Worm (Caenorhabditis elegans) whole organism, L4 larva: ENCODE data around the gene R11G1.7.

ENCODE experiments used
- D1046.2 ChIP-seq: fragments of 200-800 bp; sonication (Bioruptor generic); IDR thresholded peaks from 2 replicates; pipeline ENCODE4 v1.3.6; 2022; ENCODE audit warnings: missing genetic modification characterization, missing compliant biosample characterization
- F10B5.3 ChIP-seq: sonication (generic microtip); optimal IDR thresholded peaks from 2 replicates; lab custom pipeline; 2016; ENCODE audit warnings: mild to moderate bottlenecking, missing genetic modification characterization, missing compliant biosample characterization
- F26F4.8 ChIP-seq: fragments of 200-800 bp; sonication (Bioruptor generic); conservative IDR thresholded peaks from 2 replicates; pipeline ENCODE4 v1.3.6; 2022; ENCODE audit warnings: missing genetic modification characterization, missing compliant biosample characterization
- F37D6.2 ChIP-seq: sonication (generic microtip); optimal IDR thresholded peaks from 2 replicates; lab custom pipeline; 2016; ENCODE audit warnings: mild to moderate bottlenecking, missing genetic modification characterization, missing compliant biosample characterization
- F44E2.7 ChIP-seq: fragments of 200-800 bp; sonication (Bioruptor generic); IDR thresholded peaks from 2 replicates; pipeline ENCODE4 v2.1.2; 2022; ENCODE audit warnings: missing genetic modification characterization, missing compliant biosample characterization
- F49E8.2 ChIP-seq: sonication (generic microtip); optimal IDR thresholded peaks from 2 replicates; lab custom pipeline; 2016; ENCODE audit warnings: missing compliant biosample characterization, mild to moderate bottlenecking, missing genetic modification characterization, borderline replicate concordance
- Y105C5A.15 ChIP-seq: fragments of 200-800 bp; sonication (Bioruptor generic); IDR thresholded peaks from 2 replicates; pipeline ENCODE4 v1.3.6; 2022; ENCODE audit warnings: missing genetic modification characterization, missing compliant biosample characterization
- Y48G9A.11 ChIP-seq: fragments of 200-800 bp; sonication (Bioruptor generic); IDR thresholded peaks from 2 replicates; pipeline ENCODE4 v1.3.6; 2022; ENCODE audit warnings: missing genetic modification reagents, missing genetic modification characterization, missing compliant biosample characterization
- Y5F2A.4 ChIP-seq: fragments of 200-800 bp; sonication (Bioruptor generic); optimal IDR thresholded peaks from 2 replicates; lab custom pipeline; 2018; ENCODE audit warnings: mild to moderate bottlenecking, missing genetic modification characterization, missing compliant biosample characterization
- Y75B8A.6 ChIP-seq: fragments of 200-800 bp; sonication (Bioruptor generic); IDR thresholded peaks from 2 replicates; pipeline ENCODE4 v1.3.6; 2022; ENCODE audit warnings: missing genetic modification reagents, missing genetic modification characterization, missing compliant biosample characterization
- ZK337.2 ChIP-seq: fragments of 200-800 bp; sonication (Bioruptor generic); IDR thresholded peaks from 2 replicates; pipeline ENCODE4 v1.3.6; 2022; ENCODE audit warnings: missing genetic modification reagents, missing genetic modification characterization, missing compliant biosample characterization
- aly-2 ChIP-seq: sonication (generic microtip); optimal IDR thresholded peaks from 2 replicates; lab custom pipeline; 2018; ENCODE audit warnings: missing biosample characterization, missing genetic modification characterization
- ceh-20 ChIP-seq: fragments of 200-800 bp; sonication (Bioruptor generic); IDR thresholded peaks from 2 replicates; pipeline ENCODE4 v1.3.6; 2022; ENCODE audit warnings: missing genetic modification reagents, missing genetic modification characterization, missing compliant biosample characterization
- ceh-32 ChIP-seq: sonication (generic microtip); optimal IDR thresholded peaks from 2 replicates; lab custom pipeline; 2016; ENCODE audit warnings: mild to moderate bottlenecking, missing genetic modification characterization, missing compliant biosample characterization; ENCODE audit not compliant: poor library complexity
- ceh-82 ChIP-seq: sonication (generic microtip); optimal IDR thresholded peaks from 2 replicates; lab custom pipeline; 2017; ENCODE audit warnings: missing biosample characterization, missing genetic modification characterization
- ctbp-1 ChIP-seq: fragments of 200-800 bp; sonication (Bioruptor generic); IDR thresholded peaks from 2 replicates; pipeline ENCODE4 v1.3.6; 2022; ENCODE audit warnings: missing genetic modification reagents, missing genetic modification characterization, missing compliant biosample characterization
- daf-16 ChIP-seq, 3 experiments: sonication (generic microtip); optimal IDR thresholded peaks; 2 replicates each; lab custom pipeline; 2016 to 2017; ENCODE audit warnings: missing genetic modification characterization in 3 of 3, missing genetic modification reagents in 3 of 3, mild to moderate bottlenecking in 2 of 3, missing compliant biosample characterization in 2 of 3, missing biosample characterization in 1 of 3, moderate library complexity in 1 of 3
- daf-19 ChIP-seq: fragments of 200-800 bp; sonication (Bioruptor generic); conservative IDR thresholded peaks from 2 replicates; pipeline ENCODE4 v1.3.6; 2022; ENCODE audit warnings: missing genetic modification characterization, missing compliant biosample characterization
- dmd-6 ChIP-seq: fragments of 200-800 bp; sonication (Bioruptor generic); IDR thresholded peaks from 2 replicates; pipeline ENCODE4 v1.3.6; 2022; ENCODE audit warnings: missing genetic modification reagents, missing genetic modification characterization, missing compliant biosample characterization
- dmd-8 ChIP-seq: fragments of 200-800 bp; sonication (Bioruptor generic); IDR thresholded peaks from 2 replicates; pipeline ENCODE4 v1.3.6; 2022; ENCODE audit warnings: missing genetic modification characterization, missing compliant biosample characterization
- dmd-9 ChIP-seq: fragments of 200-800 bp; sonication (Bioruptor generic); IDR thresholded peaks from 2 replicates; pipeline ENCODE4 v1.3.6; 2022; ENCODE audit warnings: missing genetic modification reagents, missing genetic modification characterization, missing compliant biosample characterization
- dpl-1 ChIP-seq: fragments of 150-350 bp; optimal IDR thresholded peaks from 2 replicates; lab custom pipeline; 2014; ENCODE audit warnings: missing biosample characterization, missing genetic modification reagents, missing genetic modification characterization
- duxl-1 ChIP-seq: sonication (generic microtip); optimal IDR thresholded peaks from 2 replicates; lab custom pipeline; 2016; ENCODE audit warnings: mild to moderate bottlenecking, missing genetic modification characterization, moderate library complexity, missing compliant biosample characterization; ENCODE audit not compliant: poor library complexity
- egl-27 ChIP-seq: sonication (generic microtip); optimal IDR thresholded peaks from 3 replicates; lab custom pipeline; 2017; ENCODE audit warnings: missing biosample characterization, missing genetic modification reagents, missing genetic modification characterization
- fos-1 ChIP-seq: fragments of 150-350 bp; optimal IDR thresholded peaks from 2 replicates; lab custom pipeline; 2014; ENCODE audit warnings: missing biosample characterization, missing genetic modification characterization
- gei-8 ChIP-seq: fragments of 200-800 bp; sonication (Bioruptor generic); optimal IDR thresholded peaks from 2 replicates; lab custom pipeline; 2018; ENCODE audit warnings: mild to moderate bottlenecking, missing genetic modification characterization, missing compliant biosample characterization
- hif-1 ChIP-seq, 2 experiments: sonication (generic microtip); optimal IDR thresholded peaks; 2 replicates each; lab custom pipeline; 2016 to 2017; ENCODE audit warnings: missing compliant biosample characterization in 2 of 2, missing genetic modification characterization in 2 of 2, missing genetic modification reagents in 2 of 2, missing genotype in 2 of 2, mild to moderate bottlenecking in 1 of 2
- hlh-11 ChIP-seq: fragments of 200-800 bp; sonication (Bioruptor generic); optimal IDR thresholded peaks from 2 replicates; lab custom pipeline; 2018; ENCODE audit warnings: mild to moderate bottlenecking, missing genetic modification characterization, missing compliant biosample characterization
- hmg-1.1 ChIP-seq: fragments of 200-800 bp; sonication (Bioruptor generic); IDR thresholded peaks from 2 replicates; pipeline ENCODE4 v1.3.6; 2022; ENCODE audit warnings: missing genetic modification reagents, missing genetic modification characterization, missing compliant biosample characterization
- lin-1 ChIP-seq: fragments of 200-800 bp; sonication (Bioruptor generic); IDR thresholded peaks from 2 replicates; pipeline ENCODE4 v1.3.6; 2022; ENCODE audit warnings: missing genetic modification reagents, missing genetic modification characterization, missing compliant biosample characterization
- lin-38 ChIP-seq: fragments of 200-800 bp; sonication (Bioruptor generic); IDR thresholded peaks from 2 replicates; pipeline ENCODE4 v1.3.6; 2022; ENCODE audit warnings: missing genetic modification reagents, missing genetic modification characterization, missing compliant biosample characterization
- madf-5 ChIP-seq, 2 experiments: fragments of 200-800 bp; sonication (Bioruptor generic); IDR thresholded peaks; 2 replicates each; pipeline ENCODE4 v1.3.6; 2022; ENCODE audit warnings: missing compliant biosample characterization in 2 of 2, missing genetic modification characterization in 2 of 2
- madf-9 ChIP-seq: fragments of 200-800 bp; sonication (Bioruptor generic); conservative IDR thresholded peaks from 2 replicates; pipeline ENCODE4 v1.3.6; 2022; ENCODE audit warnings: missing genetic modification reagents, missing genetic modification characterization, missing compliant biosample characterization
- mdl-1 ChIP-seq, 2 experiments: fragments of 150-350 bp in 1 of 2; sonication (generic microtip) in 1 of 2; optimal IDR thresholded peaks; 2 replicates each; lab custom pipeline; 2014 to 2017; ENCODE audit warnings: missing biosample characterization in 2 of 2, missing genetic modification characterization in 2 of 2
- mep-1 ChIP-seq: fragments of 150-350 bp; sonication (generic microtip); optimal IDR thresholded peaks from 3 replicates; lab custom pipeline; 2014; ENCODE audit warnings: missing biosample characterization, missing genetic modification characterization
- mes-2 ChIP-seq: sonication (generic microtip); optimal IDR thresholded peaks from 2 replicates; lab custom pipeline; 2016; ENCODE audit warnings: missing genotype, mild to moderate bottlenecking, missing genetic modification characterization, missing compliant biosample characterization; ENCODE audit not compliant: poor library complexity, severe bottlenecking
- nhr-10 ChIP-seq: fragments of 150-350 bp; optimal IDR thresholded peaks from 2 replicates; lab custom pipeline; 2014; ENCODE audit warnings: missing biosample characterization, missing genetic modification characterization
- nhr-11 ChIP-seq: fragments of 150-350 bp; optimal IDR thresholded peaks from 2 replicates; lab custom pipeline; 2014; ENCODE audit warnings: missing biosample characterization, missing genetic modification characterization
- nhr-25 ChIP-seq: sonication (generic microtip); optimal IDR thresholded peaks from 2 replicates; lab custom pipeline; 2017; ENCODE audit warnings: missing genetic modification characterization, mild to moderate bottlenecking, missing compliant biosample characterization, antibody characterized with exemption, moderate library complexity, borderline replicate concordance; ENCODE audit not compliant: insufficient read depth
- nhr-41 ChIP-seq: fragments of 200-800 bp; sonication (Bioruptor generic); IDR thresholded peaks from 2 replicates; pipeline ENCODE4 v1.3.6; 2022; ENCODE audit warnings: missing genetic modification reagents, missing genetic modification characterization, missing compliant biosample characterization
- pha-4 ChIP-seq, 2 experiments: fragments of 150-350 bp in 1 of 2; fragments of 200-800 bp in 1 of 2; sonication (Bioruptor generic) in 1 of 2; IDR thresholded peaks in 1 of 2; optimal IDR thresholded peaks in 1 of 2; 2 replicates each; pipeline versions ENCODE4 v1.3.6 to Lab custom; 2014 to 2022; ENCODE audit warnings: missing genetic modification characterization in 2 of 2, missing genetic modification reagents in 2 of 2, missing biosample characterization in 1 of 2, missing compliant biosample characterization in 1 of 2
- pqm-1 ChIP-seq: sonication (generic microtip); optimal IDR thresholded peaks from 2 replicates; lab custom pipeline; 2017; ENCODE audit warnings: missing biosample characterization, missing genetic modification characterization
- rbr-2 ChIP-seq: sonication (generic microtip); optimal IDR thresholded peaks from 2 replicates; lab custom pipeline; 2016; ENCODE audit warnings: missing genotype, missing genetic modification characterization, missing compliant biosample characterization
- set-16 ChIP-seq: fragments of 200-800 bp; sonication (Bioruptor generic); IDR thresholded peaks from 2 replicates; pipeline ENCODE4 v1.3.6; 2022; ENCODE audit warnings: missing genetic modification reagents, missing genetic modification characterization, missing compliant biosample characterization
- snpc-4 ChIP-seq: fragments of 150-350 bp; optimal IDR thresholded peaks from 2 replicates; lab custom pipeline; 2014; ENCODE audit warnings: missing biosample characterization, missing genetic modification characterization
- spr-3 ChIP-seq: fragments of 200-800 bp; sonication (Bioruptor generic); optimal IDR thresholded peaks from 2 replicates; lab custom pipeline; 2018; ENCODE audit warnings: mild to moderate bottlenecking, missing genetic modification characterization, missing compliant biosample characterization
- unc-62 ChIP-seq, 3 experiments: fragments of 150-350 bp in 1 of 3; sonication (generic microtip); optimal IDR thresholded peaks in 2 of 3; peaks in 1 of 3; 1 replicate in 1 of 3; 2 replicates in 2 of 3; lab custom pipeline; 2014 to 2017; ENCODE audit warnings: missing biosample characterization in 3 of 3, missing genetic modification characterization in 3 of 3, missing genetic modification reagents in 3 of 3, missing genotype in 1 of 3

The R11G1.7 gene

ce11 chrX:3697623-3698022 lies 41.6 kb downstream of the R11G1.7 start:
- peak; percentile 81 for TF ChIP-seq lin-38
- peak; percentile 83; the same call in 1 of the 2 replicates for TF ChIP-seq F44E2.7 (GFP tag; lab: Robert Waterston, UW)
- peak; percentile 46 for TF ChIP-seq F10B5.3 (tag; lab: Kevin White, UChicago)
- TF ChIP-seq duxl-1, result peak; percentile 81
- peak; percentile 89 for TF ChIP-seq pha-4 (GFP tag; IDR thresholded peaks at IDR 0.05; lab: Robert Waterston, UW)
- TF ChIP-seq pha-4 (tag; optimal IDR thresholded peaks at IDR 0.05; lab: Kevin White, UChicago), result no peak
- TF ChIP-seq pqm-1 (tag; lab: Kevin White, UChicago), result no peak
- peak; percentile 73 for TF ChIP-seq rbr-2 (tag; lab: Kevin White, UChicago)
- peak; percentile 51 for TF ChIP-seq spr-3
- peak; percentile 85 for TF ChIP-seq madf-9 (GFP tag; lab: Robert Waterston, UW)
- TF ChIP-seq snpc-4, result no peak
- TF ChIP-seq lin-1, result peak; percentile 87
- TF ChIP-seq set-16 (GFP tag; lab: Robert Waterston, UW), result peak; percentile 42
- peak; percentile 93 for TF ChIP-seq ctbp-1
- peak; percentile 62; the same call in 1 of the 2 replicates for TF ChIP-seq ZK337.2 (GFP tag; lab: Robert Waterston, UW)
- TF ChIP-seq hif-1 (tag; optimal IDR thresholded peaks at IDR 0.05; lab: Kevin White, UChicago), result peak in 1 of 2 experiments; percentile 62
- no peak for TF ChIP-seq ceh-82 (tag; lab: Kevin White, UChicago)
- peak; percentile 78 for TF ChIP-seq dmd-6 (GFP tag; lab: Robert Waterston, UW)
- TF ChIP-seq aly-2 (tag; lab: Kevin White, UChicago), result no peak
- TF ChIP-seq fos-1, result no peak
- TF ChIP-seq nhr-11 (tag; lab: Kevin White, UChicago), result peak; percentile 19
- peak; percentile 60 for TF ChIP-seq F37D6.2 (tag; lab: Kevin White, UChicago)
- peak in 1 of 2 experiments; percentile 99 for TF ChIP-seq unc-62 (GFP tag; optimal IDR thresholded peaks at IDR 0.05 in 1 of 2; lab: Kevin White, UChicago)
- no peak for TF ChIP-seq unc-62 (tag; optimal IDR thresholded peaks at IDR 0.05; lab: Kevin White, UChicago)
- TF ChIP-seq hmg-1.1 (GFP tag; lab: Robert Waterston, UW), result peak; percentile 96
- peak; percentile 85 for TF ChIP-seq nhr-41 (GFP tag; lab: Robert Waterston, UW)
- TF ChIP-seq F49E8.2 (tag; lab: Kevin White, UChicago), result peak; percentile 60
- TF ChIP-seq madf-5 (GFP tag; IDR thresholded peaks at IDR 0.05; lab: Robert Waterston, UW), result peak in 1 of 2 experiments; percentile 56; a peak in 1 of 4 replicates
- TF ChIP-seq egl-27 (tag; lab: Kevin White, UChicago), result no peak
- TF ChIP-seq daf-16 (GFP tag; optimal IDR thresholded peaks at IDR 0.05; lab: Kevin White, UChicago), result peak; percentile 45 to 87
- TF ChIP-seq daf-16 (tag; optimal IDR thresholded peaks at IDR 0.05; lab: Kevin White, UChicago), result peak; percentile 58
- no peak for TF ChIP-seq dpl-1 (GFP tag; lab: Kevin White, UChicago)
- TF ChIP-seq Y48G9A.11 (GFP tag; lab: Robert Waterston, UW), result peak; percentile 64; the same call in 1 of the 2 replicates
- peak; percentile 84 for TF ChIP-seq ceh-20
- peak in 1 of 2 experiments; percentile 20 for TF ChIP-seq mdl-1 (tag; optimal IDR thresholded peaks at IDR 0.05; lab: Kevin White, UChicago)
- TF ChIP-seq Y75B8A.6 (GFP tag; lab: Robert Waterston, UW), result peak; percentile 95; the same call in 1 of the 2 replicates
- TF ChIP-seq hlh-11, result peak; percentile 62
- TF ChIP-seq Y5F2A.4 (GFP tag; lab: Kevin White, UChicago), result peak; percentile 67
- peak; percentile 85 for TF ChIP-seq mes-2 (tag; lab: Kevin White, UChicago)
- peak; percentile 79 for TF ChIP-seq mep-1 (tag; lab: Kevin White, UChicago)
- no peak for TF ChIP-seq nhr-25 (tag; lab: Kevin White, UChicago)
- TF ChIP-seq Y105C5A.15, result peak; percentile 84
- TF ChIP-seq daf-19, result 0 out of 2 replicates have a peak, but pooled peaks have one; percentile 62
- peak; percentile 89 for TF ChIP-seq dmd-8 (GFP tag; lab: Robert Waterston, UW)
- peak; percentile 92 for TF ChIP-seq D1046.2
- peak; percentile 59 for TF ChIP-seq gei-8 (GFP tag; lab: Kevin White, UChicago)
- peak; percentile 84 for TF ChIP-seq dmd-9
- TF ChIP-seq nhr-10 (tag; lab: Kevin White, UChicago), result no peak
- TF ChIP-seq F26F4.8 (GFP tag; lab: Robert Waterston, UW), result peak; percentile 94
- TF ChIP-seq ceh-32 (tag; lab: Kevin White, UChicago), result peak; percentile 58
